Worm (Caenorhabditis elegans) whole organism, L1 larva: ENCODE measurements around the gene K05B2.4.

Experiments
- C04F5.9 ChIP-seq: sonication (generic microtip); optimal IDR thresholded peaks from 2 replicates; lab custom pipeline; 2016; ENCODE audit warnings: missing genetic modification characterization, missing compliant biosample characterization
- C16A3.4 ChIP-seq: fragments of 150-350 bp; optimal IDR thresholded peaks from 2 replicates; lab custom pipeline; 2014; ENCODE audit warnings: missing biosample characterization, missing genetic modification characterization
- C34B4.2 ChIP-seq: sonication (generic microtip); optimal IDR thresholded peaks from 2 replicates; lab custom pipeline; 2017; ENCODE audit warnings: mild to moderate bottlenecking, missing genetic modification characterization, missing compliant biosample characterization
- F16B12.6 ChIP-seq: fragments of 150-350 bp; optimal IDR thresholded peaks from 2 replicates; lab custom pipeline; 2014; ENCODE audit warnings: missing biosample characterization, missing genetic modification characterization
- Y116A8C.19 ChIP-seq: sonication (generic microtip); optimal IDR thresholded peaks from 2 replicates; lab custom pipeline; 2016; ENCODE audit warnings: missing compliant biosample characterization, missing genetic modification characterization, borderline replicate concordance
- aha-1 ChIP-seq: fragments of 150-350 bp; optimal IDR thresholded peaks from 2 replicates; lab custom pipeline; 2014; ENCODE audit warnings: missing biosample characterization, missing genetic modification characterization
- alr-1 ChIP-seq: fragments of 200-800 bp; sonication (Bioruptor generic); optimal IDR thresholded peaks from 2 replicates; lab custom pipeline; 2018; ENCODE audit warnings: borderline replicate concordance, mild to moderate bottlenecking, missing genetic modification characterization, missing compliant biosample characterization
- aly-2 ChIP-seq: fragments of 150-350 bp; optimal IDR thresholded peaks from 2 replicates; lab custom pipeline; 2014; ENCODE audit warnings: missing biosample characterization, missing genetic modification characterization
- ama-1 ChIP-seq: fragments of 150-350 bp; optimal IDR thresholded peaks from 2 replicates; lab custom pipeline; 2014
- blmp-1 ChIP-seq: fragments of 150-350 bp; optimal IDR thresholded peaks from 2 replicates; lab custom pipeline; 2014; ENCODE audit warnings: missing biosample characterization, missing genetic modification characterization
- ceh-63 ChIP-seq: fragments of 200-800 bp; sonication (Bioruptor generic); optimal IDR thresholded peaks from 2 replicates; lab custom pipeline; 2018; ENCODE audit warnings: mild to moderate bottlenecking, missing genetic modification characterization, missing compliant biosample characterization
- ceh-82 ChIP-seq, 3 experiments: fragments of 150-350 bp in 1 of 3; sonication (generic microtip) in 2 of 3; optimal IDR thresholded peaks; 2 replicates each; lab custom pipeline; 2014 to 2017; ENCODE audit warnings: missing biosample characterization in 3 of 3, missing genetic modification characterization in 3 of 3
- ceh-88 ChIP-seq: fragments of 200-800 bp; sonication (Bioruptor generic); IDR thresholded peaks from 2 replicates; pipeline ENCODE4 v1.3.6; 2022; ENCODE audit warnings: missing genetic modification characterization, missing compliant biosample characterization
- ceh-90 ChIP-seq: sonication (generic microtip); optimal IDR thresholded peaks from 2 replicates; lab custom pipeline; 2016; ENCODE audit warnings: missing genetic modification characterization, missing compliant biosample characterization
- dpl-1 ChIP-seq, 3 experiments: fragments of 150-350 bp in 2 of 3; sonication (generic microtip) in 1 of 3; optimal IDR thresholded peaks; 2 replicates each; lab custom pipeline; 2014 to 2017; ENCODE audit warnings: missing biosample characterization in 3 of 3, missing genetic modification characterization in 3 of 3, missing genetic modification reagents in 3 of 3
- efl-3 ChIP-seq: fragments of 200-800 bp; sonication (Bioruptor generic); optimal IDR thresholded peaks from 2 replicates; lab custom pipeline; 2018; ENCODE audit warnings: mild to moderate bottlenecking, missing genetic modification characterization, missing compliant biosample characterization
- egl-27 ChIP-seq, 2 experiments: fragments of 150-350 bp in 1 of 2; sonication (generic microtip); optimal IDR thresholded peaks; 3 replicates each; lab custom pipeline; 2017 to 2018; ENCODE audit warnings: missing biosample characterization in 2 of 2, missing genetic modification characterization in 2 of 2, missing genetic modification reagents in 2 of 2
- elt-2 ChIP-seq: sonication (generic microtip); optimal IDR thresholded peaks from 2 replicates; lab custom pipeline; 2016; ENCODE audit warnings: missing genetic modification characterization, mild to moderate bottlenecking, inconsistent platforms, missing compliant biosample characterization, missing genetic modification reagents
- elt-3 ChIP-seq, 6 experiments: fragments of 150-350 bp in 1 of 6; sonication (generic microtip); optimal IDR thresholded peaks; 2 replicates each; lab custom pipeline; 2017 to 2018; ENCODE audit warnings: missing biosample characterization in 6 of 6, missing genetic modification characterization in 6 of 6, inconsistent platforms in 1 of 6
- ets-5 ChIP-seq: fragments of 200-800 bp; sonication (Bioruptor generic); IDR thresholded peaks from 2 replicates; pipeline ENCODE4 v1.3.6; 2022; ENCODE audit warnings: missing genetic modification characterization, missing compliant biosample characterization
- fkh-10 ChIP-seq: sonication (generic microtip); optimal IDR thresholded peaks from 2 replicates; lab custom pipeline; 2017; ENCODE audit warnings: missing biosample characterization, missing genetic modification reagents, missing genetic modification characterization
- fkh-4 ChIP-seq: sonication (generic microtip); optimal IDR thresholded peaks from 2 replicates; lab custom pipeline; 2016; ENCODE audit warnings: missing compliant biosample characterization, missing genetic modification characterization, borderline replicate concordance
- fos-1 ChIP-seq: fragments of 150-350 bp; optimal IDR thresholded peaks from 2 replicates; lab custom pipeline; 2014; ENCODE audit warnings: missing biosample characterization, missing genetic modification characterization
- hlh-17 ChIP-seq: fragments of 200-800 bp; sonication (Bioruptor generic); optimal IDR thresholded peaks from 2 replicates; lab custom pipeline; 2018; ENCODE audit warnings: missing genetic modification characterization, mild to moderate bottlenecking, missing compliant biosample characterization, moderate library complexity, borderline replicate concordance
- hlh-4 ChIP-seq: sonication (generic microtip); optimal IDR thresholded peaks from 2 replicates; lab custom pipeline; 2016; ENCODE audit warnings: mild to moderate bottlenecking, missing genetic modification characterization, missing compliant biosample characterization
- isw-1 ChIP-seq: fragments of 200-800 bp; sonication (Bioruptor generic); IDR thresholded peaks from 2 replicates; pipeline ENCODE4 v1.3.6; 2022; ENCODE audit warnings: missing genetic modification characterization, missing compliant biosample characterization
- jun-1 ChIP-seq: fragments of 150-350 bp; optimal IDR thresholded peaks from 2 replicates; lab custom pipeline; 2014; ENCODE audit warnings: missing biosample characterization, missing genetic modification reagents, missing genetic modification characterization
- lin-14 ChIP-seq: fragments of 200-800 bp; sonication (Bioruptor generic); optimal IDR thresholded peaks from 2 replicates; lab custom pipeline; 2018; ENCODE audit warnings: mild to moderate bottlenecking, missing genetic modification characterization, moderate library complexity, missing compliant biosample characterization
- lin-15B ChIP-seq: fragments of 150-350 bp; sonication (generic microtip); optimal IDR thresholded peaks from 3 replicates; lab custom pipeline; 2014; ENCODE audit warnings: missing biosample characterization, missing genetic modification characterization
- lin-39 ChIP-seq: fragments of 150-350 bp; optimal IDR thresholded peaks from 2 replicates; lab custom pipeline; 2014; ENCODE audit warnings: missing biosample characterization, missing genetic modification reagents, missing genetic modification characterization
- mab-9 ChIP-seq: fragments of 200-800 bp; sonication (Bioruptor generic); IDR thresholded peaks from 2 replicates; pipeline ENCODE4 v1.3.6; 2022; ENCODE audit warnings: missing genetic modification reagents, missing genetic modification characterization, missing compliant biosample characterization
- mef-2 ChIP-seq: fragments of 150-350 bp; optimal IDR thresholded peaks from 2 replicates; lab custom pipeline; 2014; ENCODE audit warnings: missing biosample characterization, missing genetic modification characterization
- mep-1 ChIP-seq: fragments of 150-350 bp; optimal IDR thresholded peaks from 2 replicates; lab custom pipeline; 2014; ENCODE audit warnings: missing biosample characterization, missing genetic modification characterization
- nhr-11 ChIP-seq: fragments of 150-350 bp; optimal IDR thresholded peaks from 2 replicates; lab custom pipeline; 2014; ENCODE audit warnings: missing biosample characterization, missing genetic modification characterization
- nhr-12 ChIP-seq: sonication (generic microtip); optimal IDR thresholded peaks from 2 replicates; lab custom pipeline; 2017; ENCODE audit warnings: missing biosample characterization, missing genetic modification characterization
- nhr-237 ChIP-seq: fragments of 150-350 bp; optimal IDR thresholded peaks from 2 replicates; lab custom pipeline; 2014; ENCODE audit warnings: missing biosample characterization, missing genetic modification characterization
- nhr-47 ChIP-seq: sonication (generic microtip); optimal IDR thresholded peaks from 2 replicates; lab custom pipeline; 2016; ENCODE audit warnings: mild to moderate bottlenecking, missing genetic modification characterization, moderate library complexity, missing compliant biosample characterization
- nhr-71 ChIP-seq: sonication (generic microtip); optimal IDR thresholded peaks from 2 replicates; lab custom pipeline; 2016; ENCODE audit warnings: mild to moderate bottlenecking, missing genetic modification characterization, moderate library complexity, missing compliant biosample characterization
- nhr-76 ChIP-seq: sonication (generic microtip); optimal IDR thresholded peaks from 2 replicates; lab custom pipeline; 2017; ENCODE audit warnings: missing biosample characterization, missing genetic modification characterization
- nhr-84 ChIP-seq: sonication (generic microtip); optimal IDR thresholded peaks from 2 replicates; lab custom pipeline; 2017; ENCODE audit warnings: missing biosample characterization, missing genetic modification characterization
- nhr-85 ChIP-seq: sonication (generic microtip); peaks from one replicate; lab custom pipeline; 2016; ENCODE audit warnings: missing genetic modification characterization, inconsistent platforms, missing compliant biosample characterization
- pag-3 ChIP-seq: sonication (generic microtip); optimal IDR thresholded peaks from 2 replicates; lab custom pipeline; 2017; ENCODE audit warnings: missing genetic modification characterization, mild to moderate bottlenecking, missing compliant biosample characterization, antibody characterized with exemption, borderline replicate concordance; ENCODE audit not compliant: insufficient read depth
- pqm-1 ChIP-seq: sonication (generic microtip); optimal IDR thresholded peaks from 3 replicates; lab custom pipeline; 2017; ENCODE audit warnings: missing biosample characterization, missing genetic modification characterization
- sox-4 ChIP-seq: sonication (generic microtip); optimal IDR thresholded peaks from 2 replicates; lab custom pipeline; 2016; ENCODE audit warnings: missing genetic modification characterization, missing compliant biosample characterization
- unc-130 ChIP-seq: fragments of 150-350 bp; optimal IDR thresholded peaks from 2 replicates; lab custom pipeline; 2017; ENCODE audit warnings: missing biosample characterization, missing genetic modification characterization, inconsistent platforms
- unc-30 ChIP-seq: sonication (generic microtip); optimal IDR thresholded peaks from 2 replicates; lab custom pipeline; 2017; ENCODE audit warnings: missing biosample characterization, missing genetic modification characterization
- unc-62 ChIP-seq: fragments of 150-350 bp; optimal IDR thresholded peaks from 2 replicates; lab custom pipeline; 2014; ENCODE audit warnings: missing biosample characterization, missing genetic modification reagents, missing genetic modification characterization
- unc-86 ChIP-seq: sonication (generic microtip); optimal IDR thresholded peaks from 2 replicates; lab custom pipeline; 2016; ENCODE audit warnings: missing genetic modification characterization, missing compliant biosample characterization
- unc-98 ChIP-seq: fragments of 200-800 bp; sonication (Bioruptor generic); IDR thresholded peaks from 2 replicates; pipeline ENCODE4 v1.3.6; 2022; ENCODE audit warnings: missing genetic modification characterization, missing compliant biosample characterization
- vab-15 ChIP-seq: sonication (generic microtip); optimal IDR thresholded peaks from 2 replicates; lab custom pipeline; 2017; ENCODE audit warnings: missing genotype, mild to moderate bottlenecking, missing genetic modification characterization, missing compliant biosample characterization
- zip-4 ChIP-seq: fragments of 200-800 bp; sonication (Bioruptor generic); optimal IDR thresholded peaks from 2 replicates; lab custom pipeline; 2018; ENCODE audit warnings: mild to moderate bottlenecking, missing genetic modification characterization, moderate library complexity, missing compliant biosample characterization

K05B2.4 gene

DNA sequence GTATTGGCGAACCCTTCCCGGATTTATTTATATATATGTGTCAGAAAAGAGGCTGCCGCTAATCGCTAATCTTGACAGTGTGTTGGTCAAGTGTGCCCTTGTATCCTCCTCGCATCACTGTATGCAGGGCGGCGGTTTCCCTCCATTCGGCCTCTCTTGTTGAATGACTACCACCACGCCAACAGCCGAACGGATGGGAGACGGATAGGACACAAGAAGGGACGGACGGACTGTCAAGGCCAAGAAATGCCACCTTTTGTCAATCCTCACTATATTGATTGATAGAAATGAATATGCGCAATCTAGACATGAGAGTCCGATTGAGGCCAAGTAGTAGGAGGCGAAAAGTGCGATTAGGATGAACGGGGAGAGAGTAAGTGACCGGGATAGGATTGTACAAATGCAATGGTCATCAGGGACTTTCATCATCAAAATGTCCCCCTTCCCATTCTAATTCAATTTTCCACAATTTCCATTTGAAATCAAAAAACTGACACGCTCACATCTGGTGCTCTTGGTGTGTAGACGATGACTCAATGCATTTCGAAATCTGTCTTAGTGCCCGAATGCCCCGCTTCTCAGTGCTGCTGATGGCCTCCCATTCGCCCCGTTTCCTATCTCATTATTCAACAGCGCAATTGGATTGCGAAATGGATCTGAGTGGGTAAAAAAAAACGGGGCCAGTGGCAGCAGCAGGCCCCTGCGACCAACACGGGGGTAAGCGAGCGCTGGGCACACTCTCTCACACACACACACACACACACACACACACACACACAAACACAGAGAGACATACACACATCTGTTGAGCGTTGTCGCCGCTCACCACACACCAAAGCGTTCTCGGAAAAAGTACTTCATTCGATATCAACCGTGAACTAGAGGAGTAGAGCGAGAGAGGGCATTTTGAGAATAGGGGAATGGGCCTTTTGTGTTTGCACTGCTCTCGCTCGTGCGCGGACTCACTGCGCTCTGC lies 41.2 kb upstream of the K05B2.4 start (continued):
- TF ChIP-seq nhr-76 (no peak), nhr-12 (no peak), jun-1 (tag; lab: Kevin White, UChicago) (peak; percentile 81), nhr-11 (tag; lab: Kevin White, UChicago) (peak; percentile 22), zip-4 (GFP tag; lab: Kevin White, UChicago) (peak; percentile 37), unc-30 (no peak), pqm-1 (tag; lab: Kevin White, UChicago) (no peak), ceh-82 (tag; optimal IDR thresholded peaks at IDR 0.05; lab: Kevin White, UChicago) (peak; percentile 12 to 64 (median 51)), unc-98 (no peak), isw-1 (GFP tag; lab: Robert Waterston, UW) (peak; percentile 41; the same call in 1 of the 2 replicates), dpl-1 (GFP tag; optimal IDR thresholded peaks at IDR 0.05; lab: Kevin White, UChicago) (no peak), pag-3 (tag; lab: Kevin White, UChicago) (no peak), aly-2 (no peak), fos-1 (tag; lab: Kevin White, UChicago) (no peak), lin-14 (GFP tag; lab: Kevin White, UChicago) (peak; percentile 91), unc-130 (tag; lab: Kevin White, UChicago) (no peak), hlh-4 (tag; lab: Kevin White, UChicago) (no peak), ceh-88 (GFP tag; lab: Robert Waterston, UW) (no peak), fkh-10 (no peak), sox-4 (tag; lab: Kevin White, UChicago) (no peak), ceh-90 (tag; lab: Kevin White, UChicago) (peak; percentile 17), egl-27 (tag; optimal IDR thresholded peaks at IDR 0.05; lab: Kevin White, UChicago) (peak in 1 of 2 experiments; percentile 49), hlh-17 (GFP tag; lab: Kevin White, UChicago) (no peak), lin-39 (tag; lab: Kevin White, UChicago) (no peak), ceh-63 (GFP tag; lab: Kevin White, UChicago) (peak; percentile 52), fkh-4 (tag; lab: Kevin White, UChicago) (no peak), unc-62 (GFP tag; lab: Kevin White, UChicago) (no peak), mep-1 (tag; lab: Kevin White, UChicago) (peak; percentile 43), vab-15 (no peak), nhr-237 (tag; lab: Kevin White, UChicago) (no peak), nhr-47 (peak; percentile 68), C34B4.2 (no peak), efl-3 (GFP tag; lab: Kevin White, UChicago) (no peak), lin-15B (tag; lab: Kevin White, UChicago) (no peak), alr-1 (tag; lab: Kevin White, UChicago) (no peak), elt-2 (tag; lab: Kevin White, UChicago) (no peak), Y116A8C.19 (no peak), mab-9 (GFP tag; lab: Robert Waterston, UW) (no peak), ets-5 (GFP tag; lab: Robert Waterston, UW) (no peak), nhr-71 (tag; lab: Kevin White, UChicago) (peak; percentile 81), C04F5.9 (no peak), aha-1 (tag; lab: Kevin White, UChicago) (no peak), nhr-84 (tag; lab: Kevin White, UChicago) (no peak), unc-86 (tag; lab: Kevin White, UChicago) (peak; percentile 43), elt-3 (tag; optimal IDR thresholded peaks at IDR 0.05; lab: Kevin White, UChicago) (no peak), C16A3.4 (tag; lab: Kevin White, UChicago) (peak; percentile 44), F16B12.6 (no peak), ama-1 (lab: Kevin White, UChicago) (no peak), blmp-1 (tag; lab: Kevin White, UChicago) (peak; percentile 6), nhr-85 (tag; lab: Kevin White, UChicago) (peak; percentile 60), mef-2 (tag; lab: Kevin White, UChicago) (no peak)
